Worm (Caenorhabditis elegans): ENCODE measurements around the gene fbxa-181.

DNA sequence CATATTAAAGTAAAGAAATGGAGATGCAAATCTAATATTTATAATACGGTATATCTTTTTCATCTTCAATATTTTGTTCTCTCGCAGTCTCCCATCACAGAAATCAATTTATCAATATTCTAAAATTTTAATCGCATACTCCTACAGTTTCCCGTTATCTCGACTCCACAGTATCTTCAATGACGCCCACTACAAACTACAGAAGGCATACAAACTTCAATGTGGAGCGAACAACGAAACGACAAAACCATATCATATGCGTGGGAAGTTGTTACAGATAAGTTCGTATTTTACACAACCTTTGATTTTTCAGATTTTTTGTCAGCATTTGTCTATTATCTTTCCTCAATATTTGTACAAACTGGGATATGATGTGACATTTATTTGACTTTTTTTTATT is 14.2 kb downstream of the fbxa-181 start:
- no peak for TF ChIP-seq sox-4 (tag; optimal IDR thresholded peaks at IDR 0.05)
- no peak for TF ChIP-seq fkh-6 (tag; optimal IDR thresholded peaks at IDR 0.05)
- no peak for TF ChIP-seq syd-9 (tag; optimal IDR thresholded peaks at IDR 0.05)
- TF ChIP-seq odd-2 (tag; optimal IDR thresholded peaks at IDR 0.05), result no peak
- TF ChIP-seq F13H6.1 (tag; optimal IDR thresholded peaks at IDR 0.05), result no peak
- no peak for TF ChIP-seq unc-86 (tag; optimal IDR thresholded peaks at IDR 0.05)
- TF ChIP-seq Y22D7AL.16 (tag; optimal IDR thresholded peaks at IDR 0.05), result no peak
- no peak for TF ChIP-seq dve-1 (tag; optimal IDR thresholded peaks at IDR 0.05)
- no peak for TF ChIP-seq pha-4 (tag; optimal IDR thresholded peaks at IDR 0.05)
- no peak for TF ChIP-seq ceh-14 (tag; optimal IDR thresholded peaks at IDR 0.05)
